Worm (Caenorhabditis elegans): Measurements from ENCODE around the gene snfc-5.

DNA sequence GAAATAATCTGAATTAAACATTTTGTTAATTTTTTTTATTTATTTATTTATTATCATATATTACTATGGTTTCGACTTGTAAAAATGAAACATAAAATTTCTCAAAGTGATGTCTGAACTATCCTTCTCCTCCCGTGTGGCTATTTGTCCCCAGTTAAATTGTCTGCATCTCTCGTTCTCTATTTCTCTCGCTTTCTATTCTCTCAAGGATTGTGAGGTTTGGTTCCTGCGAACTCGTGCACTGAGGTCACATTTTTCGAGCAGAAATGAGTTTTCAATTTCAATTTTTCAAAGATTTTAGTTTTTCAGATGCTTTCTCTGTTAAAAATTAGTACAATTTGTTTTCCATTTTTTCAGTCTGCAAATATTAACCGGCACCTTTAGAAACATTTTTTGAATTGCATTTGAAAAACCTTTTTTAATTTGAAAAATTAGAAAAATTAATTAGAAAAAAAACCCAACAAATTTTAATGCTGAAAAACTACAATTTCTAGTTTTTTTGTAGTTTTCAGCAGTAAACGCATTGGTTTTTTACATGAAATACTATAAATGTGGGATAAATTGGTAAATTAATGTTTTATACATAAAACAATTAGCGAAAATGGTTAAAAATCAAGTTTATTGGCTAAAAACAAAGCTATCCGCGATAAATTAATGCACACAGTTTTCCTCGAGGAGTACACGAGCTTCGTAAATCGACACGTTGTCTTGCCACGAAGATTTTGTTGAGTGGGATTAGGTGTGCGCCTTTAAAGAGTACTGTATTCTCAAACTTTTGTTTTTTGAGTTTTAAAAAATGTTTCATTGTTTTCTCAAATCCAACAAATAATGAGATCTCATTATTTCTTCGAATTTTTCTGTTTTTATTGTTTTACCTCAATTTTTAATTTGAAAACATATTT is 7.8 kb downstream of the snfc-5 start:
- TF ChIP-seq unc-39 (tag; optimal IDR thresholded peaks at IDR 0.05) (no peak), ces-1 (GFP tag; optimal IDR thresholded peaks at IDR 0.05) (peak; percentile 8), blmp-1 (tag; optimal IDR thresholded peaks at IDR 0.05) (no peak), snpc-4 (tag; optimal IDR thresholded peaks at IDR 0.05) (no peak), lin-32 (GFP tag; optimal IDR thresholded peaks at IDR 0.05) (no peak), nhr-28 (tag; optimal IDR thresholded peaks at IDR 0.05) (no peak), sptf-1 (tag; optimal IDR thresholded peaks at IDR 0.05) (no peak), nhr-12 (tag; optimal IDR thresholded peaks at IDR 0.05) (no peak), unc-62 (GFP tag; optimal IDR thresholded peaks at IDR 0.05) (no peak), pha-4 (tag; optimal IDR thresholded peaks at IDR 0.05) (no peak), drap-1 (GFP tag; optimal IDR thresholded peaks at IDR 0.05) (no peak), lin-13 (tag; optimal IDR thresholded peaks at IDR 0.05) (no peak), elt-3 (tag; optimal IDR thresholded peaks at IDR 0.05) (no peak), ceh-43 (GFP tag; optimal IDR thresholded peaks at IDR 0.05) (no peak)

All from whole organism, mixed stage, embryonic.